Worm (Caenorhabditis elegans) whole organism, early embryonic: Measurements from ENCODE around the gene Y38F2AR.10.

Source experiments
- B0310.2 ChIP-seq: sonication (generic microtip); optimal IDR thresholded peaks from 2 replicates; lab custom pipeline; 2016; ENCODE audit warnings: mild to moderate bottlenecking, missing genetic modification characterization, missing compliant biosample characterization
- F13C5.2 ChIP-seq: sonication (generic microtip); optimal IDR thresholded peaks from 2 replicates; lab custom pipeline; 2017; ENCODE audit warnings: mild to moderate bottlenecking, missing genetic modification characterization, inconsistent platforms, missing compliant biosample characterization
- aly-1 ChIP-seq: sonication (generic microtip); optimal IDR thresholded peaks from 2 replicates; lab custom pipeline; 2016; ENCODE audit warnings: missing genetic modification characterization, missing compliant biosample characterization
- ama-1 ChIP-seq: fragments of 150-350 bp; optimal IDR thresholded peaks from 2 replicates; lab custom pipeline; 2014
- ceh-13 ChIP-seq: fragments of 200-800 bp; sonication (Bioruptor generic); optimal IDR thresholded peaks from 2 replicates; lab custom pipeline; 2018; ENCODE audit warnings: mild to moderate bottlenecking, missing genetic modification characterization, missing compliant biosample characterization
- ceh-36 ChIP-seq: sonication (generic microtip); optimal IDR thresholded peaks from 2 replicates; lab custom pipeline; 2016; ENCODE audit warnings: missing genetic modification characterization, inconsistent platforms, missing compliant biosample characterization
- ets-7 ChIP-seq: sonication (generic microtip); optimal IDR thresholded peaks from 2 replicates; lab custom pipeline; 2016; ENCODE audit warnings: missing genotype, missing genetic modification characterization, missing compliant biosample characterization
- flt-1 ChIP-seq: fragments of 200-800 bp; sonication (Bioruptor generic); IDR thresholded peaks from 2 replicates; pipeline ENCODE4 v1.3.6; 2022; ENCODE audit warnings: missing genetic modification characterization, missing compliant biosample characterization
- hmbx-1 ChIP-seq: sonication (generic microtip); optimal IDR thresholded peaks from 2 replicates; lab custom pipeline; 2016; ENCODE audit warnings: mild to moderate bottlenecking, missing genetic modification characterization, missing compliant biosample characterization
- hmg-4 ChIP-seq: fragments of 200-800 bp; sonication (Bioruptor generic); optimal IDR thresholded peaks from 2 replicates; lab custom pipeline; 2018; ENCODE audit warnings: mild to moderate bottlenecking, missing genetic modification characterization, missing compliant biosample characterization
- hnd-1 ChIP-seq: sonication (generic microtip); optimal IDR thresholded peaks from 2 replicates; lab custom pipeline; 2016; ENCODE audit warnings: missing genetic modification characterization, missing compliant biosample characterization
- pes-1 ChIP-seq: fragments of 200-800 bp; sonication (Bioruptor generic); IDR thresholded peaks from 2 replicates; pipeline ENCODE4 v1.3.6; 2022; ENCODE audit warnings: missing genetic modification reagents, missing genetic modification characterization, missing compliant biosample characterization
- scrt-1 ChIP-seq: fragments of 200-800 bp; sonication (Bioruptor generic); IDR thresholded peaks from 2 replicates; pipeline ENCODE4 v1.3.6; 2022; ENCODE audit warnings: missing genetic modification characterization, missing compliant biosample characterization
- sea-1 ChIP-seq: fragments of 200-800 bp; sonication (Bioruptor generic); conservative IDR thresholded peaks from 2 replicates; pipeline ENCODE4 v1.3.6; 2022; ENCODE audit warnings: missing genetic modification characterization, missing compliant biosample characterization
- tbx-11 ChIP-seq: fragments of 200-800 bp; sonication (Bioruptor generic); IDR thresholded peaks from 2 replicates; pipeline ENCODE4 v1.3.6; 2022; ENCODE audit warnings: missing genetic modification characterization, missing compliant biosample characterization
- tbx-37 ChIP-seq: fragments of 200-800 bp; sonication (Bioruptor generic); conservative IDR thresholded peaks from 2 replicates; pipeline ENCODE4 v1.3.6; 2022; ENCODE audit warnings: missing genetic modification reagents, missing genetic modification characterization, missing compliant biosample characterization
- tra-4 ChIP-seq: sonication (generic microtip); optimal IDR thresholded peaks from 2 replicates; lab custom pipeline; 2017; ENCODE audit warnings: missing genetic modification characterization, missing compliant biosample characterization

Y38F2AR.10 gene

ce11 chrIV:2388949-2389495 is 10.3 kb downstream of the Y38F2AR.10 start, which contains the start of gene trap-3:
TSS of gene trap-3 (plus strand) at chrIV:2389445.
- peak; percentile 90 for TF ChIP-seq F13C5.2 (tag; lab: Kevin White, UChicago)
- no peak for TF ChIP-seq ceh-13 (GFP tag; lab: Kevin White, UChicago)
- TF ChIP-seq aly-1 = no peak
- peak; percentile 43 for TF ChIP-seq tra-4
- no peak for TF ChIP-seq hmbx-1
- TF ChIP-seq sea-1 (GFP tag; lab: Robert Waterston, UW) = 0 out of 2 replicates have a peak, but pooled peaks have one; percentile 53
- 0 out of 2 replicates have a peak, but pooled peaks have one; percentile 22 for TF ChIP-seq flt-1 (GFP tag; lab: Robert Waterston, UW)
- TF ChIP-seq hmg-4 = peak; percentile 67
- TF ChIP-seq ets-7 (tag; lab: Kevin White, UChicago) = peak; percentile 55
- TF ChIP-seq ama-1 (lab: Kevin White, UChicago) = no peak
- TF ChIP-seq scrt-1 = no peak
- peak; percentile 61 for TF ChIP-seq tbx-11 (GFP tag; lab: Robert Waterston, UW)
- TF ChIP-seq tbx-37 = peak; percentile 49; the same call in 1 of the 2 replicates
- no peak for TF ChIP-seq ceh-36 (tag; lab: Kevin White, UChicago)
- TF ChIP-seq pes-1 (GFP tag; lab: Robert Waterston, UW) = no peak; the same call in 1 of the 2 replicates
- TF ChIP-seq B0310.2 (tag; lab: Kevin White, UChicago) = no peak
- TF ChIP-seq hnd-1 (tag; lab: Kevin White, UChicago) = no peak

ce11 chrIV:2387970-2388705 is 11.2 kb downstream of the Y38F2AR.10 start, which contains the start of gene sec-61.B:
TSS of gene sec-61.B (minus strand) at chrIV:2388675.
- TF ChIP-seq sea-1 (GFP tag; lab: Robert Waterston, UW) (no peak), F13C5.2 (tag; lab: Kevin White, UChicago) (no peak), tbx-11 (GFP tag; lab: Robert Waterston, UW) (no peak), ets-7 (tag; lab: Kevin White, UChicago) (no peak), ama-1 (lab: Kevin White, UChicago) (no peak), hmbx-1 (no peak), tra-4 (no peak), ceh-36 (tag; lab: Kevin White, UChicago) (no peak), aly-1 (no peak), hnd-1 (tag; lab: Kevin White, UChicago) (no peak), flt-1 (GFP tag; lab: Robert Waterston, UW) (no peak), tbx-37 (no peak), ceh-13 (GFP tag; lab: Kevin White, UChicago) (no peak), hmg-4 (no peak), B0310.2 (tag; lab: Kevin White, UChicago) (no peak), scrt-1 (no peak), pes-1 (GFP tag; lab: Robert Waterston, UW) (no peak)

- no peak for TF ChIP-seq ceh-13 (GFP tag; lab: Kevin White, UChicago)
- TF ChIP-seq hnd-1 (tag; lab: Kevin White, UChicago) = no peak
- no peak for TF ChIP-seq hmg-4
- TF ChIP-seq tbx-37 = no peak
- no peak for TF ChIP-seq tra-4
- TF ChIP-seq hmbx-1 = no peak
- no peak for TF ChIP-seq sea-1 (GFP tag; lab: Robert Waterston, UW)
- no peak for TF ChIP-seq ets-7 (tag; lab: Kevin White, UChicago)
These were observed 15.6 kb downstream of the Y38F2AR.10 start, which contains the start of gene Y38F2AR.3 for ce11 chrIV:2383713-2384112. TSS of gene Y38F2AR.3 (plus strand) at chrIV:2384013.

ce11 chrIV:2348862-2349321 is 50.4 kb downstream of the Y38F2AR.10 start, which contains the start of the genes ppgn-1 and tftc-1:
TSS of gene ppgn-1 (minus strand) at chrIV:2348912.
TSS of gene tftc-1 (plus strand) at chrIV:2349271.
- no peak for TF ChIP-seq aly-1
- no peak for TF ChIP-seq F13C5.2 (tag; lab: Kevin White, UChicago)
- TF ChIP-seq B0310.2 (tag; lab: Kevin White, UChicago) = no peak
- TF ChIP-seq ceh-13 (GFP tag; lab: Kevin White, UChicago) = no peak
- no peak for TF ChIP-seq sea-1 (GFP tag; lab: Robert Waterston, UW)
